Worm (Caenorhabditis elegans) whole organism, young adult: Measurements from ENCODE around the gene C05D9.7.

Experiments used
- C17E4.6 ChIP-seq: fragments of 200-800 bp; sonication (Bioruptor generic); IDR thresholded peaks from 2 replicates; pipeline ENCODE4 v1.3.6; 2022; ENCODE audit warnings: missing genetic modification reagents, missing genetic modification characterization, missing compliant biosample characterization
- ama-1 ChIP-seq, 3 experiments: fragments of 150-350 bp in 1 of 3; sonication (generic microtip) in 2 of 3; optimal IDR thresholded peaks; 2 replicates each; lab custom pipeline; 2014 to 2018; ENCODE audit warnings: missing biosample characterization in 2 of 3, missing genetic modification characterization in 2 of 3, missing genetic modification reagents in 2 of 3
- athp-1 ChIP-seq: sonication (generic microtip); optimal IDR thresholded peaks from 2 replicates; lab custom pipeline; 2017; ENCODE audit warnings: mild to moderate bottlenecking, missing genetic modification characterization, missing compliant biosample characterization
- cebp-1 ChIP-seq, 2 experiments: fragments of 200-800 bp in 1 of 2; sonication (Bioruptor generic) in 1 of 2; sonication (generic microtip) in 1 of 2; IDR thresholded peaks in 1 of 2; optimal IDR thresholded peaks in 1 of 2; 2 replicates each; pipeline versions ENCODE4 v1.3.6 to Lab custom; 2017 to 2022; ENCODE audit warnings: missing compliant biosample characterization in 2 of 2, missing genetic modification characterization in 2 of 2, mild to moderate bottlenecking in 1 of 2, missing genetic modification reagents in 1 of 2, moderate library complexity in 1 of 2
- let-607 ChIP-seq, 2 experiments: fragments of 200-800 bp in 1 of 2; sonication (Bioruptor generic) in 1 of 2; sonication (generic microtip) in 1 of 2; optimal IDR thresholded peaks; 2 replicates each; lab custom pipeline; 2016 to 2018; ENCODE audit warnings: mild to moderate bottlenecking in 2 of 2, missing compliant biosample characterization in 2 of 2, missing genetic modification characterization in 2 of 2, moderate library complexity in 2 of 2, missing genotype in 1 of 2
- sdz-38 ChIP-seq: sonication (generic microtip); optimal IDR thresholded peaks from 2 replicates; lab custom pipeline; 2016; ENCODE audit warnings: missing genotype, missing genetic modification characterization, missing compliant biosample characterization
- unc-62 ChIP-seq: fragments of 150-350 bp; optimal IDR thresholded peaks from 2 replicates; lab custom pipeline; 2014; ENCODE audit warnings: missing biosample characterization, missing genetic modification reagents, missing genetic modification characterization
- zfh-2 ChIP-seq: fragments of 200-800 bp; sonication (Bioruptor generic); conservative IDR thresholded peaks from 2 replicates; pipeline ENCODE4 v1.3.6; 2022; ENCODE audit warnings: missing genetic modification reagents, missing genetic modification characterization, missing compliant biosample characterization
- ztf-25 ChIP-seq: fragments of 200-800 bp; sonication (Bioruptor generic); IDR thresholded peaks from 2 replicates; pipeline ENCODE4 v1.3.6; 2022; ENCODE audit warnings: missing genetic modification reagents, missing genetic modification characterization, missing compliant biosample characterization

ce11 chrX:1086406-1086897 lies 32.8 kb downstream of the C05D9.7 start:
- TF ChIP-seq ztf-25 (no peak), C17E4.6 (no peak), cebp-1 (GFP tag; IDR thresholded peaks at IDR 0.05; lab: Robert Waterston, UW) (no peak), cebp-1 (tag; optimal IDR thresholded peaks at IDR 0.05; lab: Kevin White, UChicago) (peak; percentile 89), sdz-38 (no peak), let-607 (tag; optimal IDR thresholded peaks at IDR 0.05; lab: Kevin White, UChicago) (no peak), zfh-2 (GFP tag; lab: Robert Waterston, UW) (no peak), unc-62 (GFP tag; lab: Kevin White, UChicago) (no peak), ama-1 (optimal IDR thresholded peaks at IDR 0.05; lab: Kevin White, UChicago) (no peak), ama-1 (GFP tag; optimal IDR thresholded peaks at IDR 0.05; lab: Kevin White, UChicago) (no peak), athp-1 (tag; lab: Kevin White, UChicago) (no peak)
